Fruit fly (Drosophila melanogaster) whole organism, embryonic: Measurements from ENCODE around the gene baf.
A peak's percentile ranks its signal among the peaks of the same experiment; 100 is the strongest.

Experiments used
- Atf6 ChIP-seq: fragments of 200-800 bp; sonication (Bioruptor generic); IDR thresholded peaks from 2 replicates; pipeline ENCODE4 v1.3.6; 2022; ENCODE audit warnings: missing biosample characterization, missing genetic modification characterization
- B-H2 ChIP-seq: fragments of 200-800 bp; sonication (Bioruptor generic); optimal IDR thresholded peaks from 2 replicates; lab custom pipeline; 2018; ENCODE audit warnings: missing biosample characterization, mild to moderate bottlenecking, missing genetic modification characterization
- Blimp-1 ChIP-seq: fragments of 200-800 bp; sonication (Bioruptor generic); optimal IDR thresholded peaks from 3 replicates; lab custom pipeline; 2018; ENCODE audit warnings: missing biosample characterization, missing genetic modification characterization, mild to moderate bottlenecking, moderate library complexity, missing genetic modification reagents
- CG10462 ChIP-seq: fragments of 200-800 bp; sonication (Bioruptor generic); optimal IDR thresholded peaks from 2 replicates; lab custom pipeline; 2016; ENCODE audit warnings: missing biosample characterization, missing genetic modification characterization
- CG11093 ChIP-seq: fragments of 200-800 bp; sonication (Bioruptor generic); IDR thresholded peaks from 3 replicates; pipeline ENCODE4 v1.3.6; 2022; ENCODE audit warnings: missing biosample characterization, missing genetic modification characterization
- CG11504 ChIP-seq: fragments of 200-800 bp; sonication (Bioruptor generic); optimal IDR thresholded peaks from 3 replicates; lab custom pipeline; 2019; ENCODE audit warnings: missing biosample characterization, mild to moderate bottlenecking, missing genetic modification characterization, moderate library complexity
- CG12155 ChIP-seq: fragments of 200-800 bp; sonication (Bioruptor generic); optimal IDR thresholded peaks from 3 replicates; lab custom pipeline; 2016; ENCODE audit warnings: missing biosample characterization, missing genetic modification characterization
- CG12236 ChIP-seq: fragments of 200-800 bp; sonication (Bioruptor generic); optimal IDR thresholded peaks from 2 replicates; lab custom pipeline; 2016; ENCODE audit warnings: missing biosample characterization, missing genetic modification characterization
- CG13894 ChIP-seq: fragments of 200-800 bp; sonication (Bioruptor generic); optimal IDR thresholded peaks from 3 replicates; lab custom pipeline; 2018; ENCODE audit warnings: missing biosample characterization, mild to moderate bottlenecking, missing genetic modification characterization, moderate library complexity
- CG14014 ChIP-seq: fragments of 200-800 bp; sonication (Bioruptor generic); IDR thresholded peaks from 2 replicates; pipeline ENCODE4 v1.3.6; 2022; ENCODE audit warnings: missing biosample characterization, missing genetic modification characterization
- CG15073 ChIP-seq: fragments of 200-800 bp; sonication (Bioruptor generic); optimal IDR thresholded peaks from 2 replicates; lab custom pipeline; 2016; ENCODE audit warnings: missing biosample characterization, missing genetic modification characterization
- CG1647 ChIP-seq: fragments of 200-800 bp; sonication (Bioruptor generic); optimal IDR thresholded peaks from 3 replicates; lab custom pipeline; 2016; ENCODE audit warnings: missing biosample characterization, missing genetic modification characterization
- CG2120 ChIP-seq: fragments of 200-800 bp; sonication (Bioruptor generic); optimal IDR thresholded peaks from 3 replicates; lab custom pipeline; 2016; ENCODE audit warnings: missing biosample characterization, missing genetic modification characterization
- CG2199 ChIP-seq: fragments of 200-800 bp; sonication (Bioruptor generic); IDR thresholded peaks from 3 replicates; pipeline ENCODE4 v1.3.6; 2022; ENCODE audit warnings: missing biosample characterization, missing genetic modification characterization
- CG3163 ChIP-seq: fragments of 200-800 bp; sonication (Bioruptor generic); optimal IDR thresholded peaks from 3 replicates; lab custom pipeline; 2016; ENCODE audit warnings: missing biosample characterization, missing genetic modification characterization
- CG4424 ChIP-seq: fragments of 200-800 bp; sonication (Bioruptor generic); optimal IDR thresholded peaks from 3 replicates; lab custom pipeline; 2016; ENCODE audit warnings: missing biosample characterization, missing genetic modification characterization
- Dip2 ChIP-seq: fragments of 200-800 bp; sonication (Bioruptor generic); IDR thresholded peaks from 2 replicates; pipeline ENCODE4 v1.3.6; 2022; ENCODE audit warnings: missing biosample characterization, missing genetic modification characterization
- Dref ChIP-seq: fragments of 200-800 bp; sonication (Bioruptor generic); IDR thresholded peaks from 2 replicates; pipeline ENCODE4 v1.3.6; 2022; ENCODE audit warnings: missing biosample characterization, missing genetic modification characterization
- Fer1 ChIP-seq: fragments of 200-800 bp; sonication (Bioruptor generic); optimal IDR thresholded peaks from 2 replicates; lab custom pipeline; 2017; ENCODE audit warnings: missing biosample characterization, mild to moderate bottlenecking, missing genetic modification characterization
- HLHmδ ChIP-seq: fragments of 200-800 bp; sonication (Bioruptor generic); optimal IDR thresholded peaks from 2 replicates; lab custom pipeline; 2018; ENCODE audit warnings: missing biosample characterization, mild to moderate bottlenecking, missing genetic modification characterization, moderate library complexity
- HmgD ChIP-seq: fragments of 200-800 bp; sonication (Bioruptor generic); optimal IDR thresholded peaks from 3 replicates; lab custom pipeline; 2016; ENCODE audit warnings: missing biosample characterization, missing genetic modification characterization
- Hsf ChIP-seq: fragments of 200-800 bp; sonication (Bioruptor generic); optimal IDR thresholded peaks from 3 replicates; lab custom pipeline; 2016; ENCODE audit warnings: missing biosample characterization, missing genetic modification characterization
- NfI ChIP-seq: fragments of 200-800 bp; sonication (Bioruptor generic); optimal IDR thresholded peaks from 3 replicates; lab custom pipeline; 2018; ENCODE audit warnings: missing biosample characterization, mild to moderate bottlenecking, missing genetic modification characterization, moderate library complexity
- Oli ChIP-seq: fragments of 200-800 bp; sonication (Bioruptor generic); optimal IDR thresholded peaks from 2 replicates; lab custom pipeline; 2018; ENCODE audit warnings: missing biosample characterization, mild to moderate bottlenecking, missing genetic modification characterization, moderate library complexity
- Opbp ChIP-seq: fragments of 200-800 bp; sonication (Bioruptor generic); IDR thresholded peaks from 3 replicates; pipeline ENCODE4 v1.3.6; 2022; ENCODE audit warnings: missing biosample characterization, missing genetic modification characterization; ENCODE audit not compliant: partially characterized antibody
- Pdp1 ChIP-seq, 2 experiments: fragments of 200-800 bp; sonication (Bioruptor generic); optimal IDR thresholded peaks; 3 replicates each; lab custom pipeline; 2016; ENCODE audit warnings: missing biosample characterization in 2 of 2, missing genetic modification characterization in 2 of 2, mild to moderate bottlenecking in 1 of 2, moderate library complexity in 1 of 2
- Spps ChIP-seq: fragments of 200-800 bp; sonication (Bioruptor generic); optimal IDR thresholded peaks from 2 replicates; lab custom pipeline; 2018; ENCODE audit warnings: missing biosample characterization, mild to moderate bottlenecking, missing genetic modification characterization
- TFAM ChIP-seq: fragments of 200-800 bp; sonication (Bioruptor generic); optimal IDR thresholded peaks from 2 replicates; lab custom pipeline; 2017; ENCODE audit warnings: missing biosample characterization, missing genetic modification characterization, inconsistent platforms
- abd-A ChIP-seq: fragments of 200-800 bp; sonication (Bioruptor generic); optimal IDR thresholded peaks from 3 replicates; lab custom pipeline; 2019; ENCODE audit warnings: missing biosample characterization, mild to moderate bottlenecking, missing genetic modification characterization, moderate library complexity
- al ChIP-seq: fragments of 200-800 bp; sonication (Bioruptor generic); IDR thresholded peaks from 2 replicates; pipeline ENCODE4 v1.3.6; 2022; ENCODE audit warnings: missing biosample characterization, missing genetic modification characterization
- ash1 ChIP-seq: fragments of 200-800 bp; sonication (Bioruptor generic); optimal IDR thresholded peaks from 2 replicates; lab custom pipeline; 2018; ENCODE audit warnings: missing biosample characterization, mild to moderate bottlenecking, missing genetic modification characterization
- btn ChIP-seq: fragments of 200-800 bp; sonication (Bioruptor generic); optimal IDR thresholded peaks from 2 replicates; lab custom pipeline; 2016; ENCODE audit warnings: missing biosample characterization, missing genetic modification characterization
- cad ChIP-seq: fragments of >200 bp; optimal IDR thresholded peaks from 2 replicates; lab custom pipeline; 2017; ENCODE audit warnings: missing biosample characterization, missing genetic modification characterization
- chinmo ChIP-seq: fragments of 200-800 bp; sonication (Bioruptor generic); IDR thresholded peaks from 4 replicates; pipeline ENCODE4 v1.3.6; 2022; ENCODE audit warnings: missing biosample characterization, missing genetic modification characterization; ENCODE audit not compliant: partially characterized antibody
- chm ChIP-seq: fragments of 200-800 bp; sonication (Bioruptor generic); IDR thresholded peaks from 2 replicates; pipeline ENCODE4 v1.3.6; 2022; ENCODE audit warnings: missing biosample characterization, missing genetic modification characterization
- corto ChIP-seq: fragments of 200-800 bp; sonication (Bioruptor generic); optimal IDR thresholded peaks from 2 replicates; lab custom pipeline; 2016; ENCODE audit warnings: missing biosample characterization, mild to moderate bottlenecking, missing genetic modification characterization, moderate library complexity
- crp ChIP-seq, 2 experiments: fragments of 200-800 bp; sonication (Bioruptor generic); optimal IDR thresholded peaks; 2 replicates in 1 of 2; 3 replicates in 1 of 2; lab custom pipeline; 2017; ENCODE audit warnings: missing biosample characterization in 2 of 2, missing genetic modification characterization in 2 of 2, mild to moderate bottlenecking in 1 of 2, moderate library complexity in 1 of 2
- fd102C ChIP-seq: fragments of 200-800 bp; sonication (Bioruptor generic); optimal IDR thresholded peaks from 2 replicates; lab custom pipeline; 2018; ENCODE audit warnings: missing biosample characterization, mild to moderate bottlenecking, missing genetic modification characterization, moderate library complexity
- fd3F ChIP-seq: fragments of 200-800 bp; sonication (Bioruptor generic); optimal IDR thresholded peaks from 2 replicates; lab custom pipeline; 2018; ENCODE audit warnings: missing biosample characterization, mild to moderate bottlenecking, missing genetic modification characterization, moderate library complexity
- hth ChIP-seq: fragments of >200 bp; optimal IDR thresholded peaks from 2 replicates; lab custom pipeline; 2017; ENCODE audit warnings: inconsistent platforms
- insv ChIP-seq, 2 experiments: fragments of 200-800 bp; sonication (Bioruptor generic); optimal IDR thresholded peaks; 3 replicates each; lab custom pipeline; 2016 to 2018; ENCODE audit warnings: missing biosample characterization in 2 of 2, missing genetic modification characterization in 2 of 2
- kah ChIP-seq: fragments of 200-800 bp; sonication (Bioruptor generic); optimal IDR thresholded peaks from 2 replicates; lab custom pipeline; 2018; ENCODE audit warnings: missing biosample characterization, mild to moderate bottlenecking, missing genetic modification characterization
- lov ChIP-seq, 2 experiments: fragments of 200-800 bp in 1 of 2; fragments of >200 bp in 1 of 2; sonication (Bioruptor generic) in 1 of 2; IDR thresholded peaks in 1 of 2; optimal IDR thresholded peaks in 1 of 2; 2 replicates in 1 of 2; 3 replicates in 1 of 2; pipeline versions ENCODE4 v1.3.6 to Lab custom; 2017 to 2022; ENCODE audit warnings: missing biosample characterization in 1 of 2, missing genetic modification characterization in 1 of 2
- odd ChIP-seq: fragments of 200-800 bp; sonication (Bioruptor generic); optimal IDR thresholded peaks from 2 replicates; lab custom pipeline; 2017; ENCODE audit warnings: missing biosample characterization, mild to moderate bottlenecking, missing genetic modification characterization
- pros ChIP-seq: fragments of 200-800 bp; sonication (Bioruptor generic); optimal IDR thresholded peaks from 3 replicates; lab custom pipeline; 2019; ENCODE audit warnings: missing biosample characterization, mild to moderate bottlenecking, missing genetic modification characterization, moderate library complexity
- pzg ChIP-seq: fragments of 200-800 bp; sonication (Bioruptor generic); optimal IDR thresholded peaks from 3 replicates; lab custom pipeline; 2018; ENCODE audit warnings: missing biosample characterization, mild to moderate bottlenecking, missing genetic modification characterization, moderate library complexity
- so ChIP-seq: fragments of 200-800 bp; sonication (Bioruptor generic); IDR thresholded peaks from 3 replicates; pipeline ENCODE4 v1.3.6; 2022; ENCODE audit warnings: missing biosample characterization, missing genetic modification characterization
- ssp ChIP-seq: fragments of 200-800 bp; sonication (Bioruptor generic); IDR thresholded peaks from 2 replicates; pipeline ENCODE4 v1.3.6; 2022; ENCODE audit warnings: missing biosample characterization, missing genetic modification characterization
- twi ChIP-seq: fragments of 200-800 bp; optimal IDR thresholded peaks from 2 replicates; lab custom pipeline; 2019; ENCODE audit warnings: missing biosample characterization, mild to moderate bottlenecking, missing genetic modification characterization, moderate library complexity
- wdn ChIP-seq: fragments of 200-800 bp; sonication (Bioruptor generic); IDR thresholded peaks from 2 replicates; pipeline ENCODE4 v1.3.6; 2022; ENCODE audit warnings: missing biosample characterization, missing genetic modification characterization

The baf gene

DNA sequence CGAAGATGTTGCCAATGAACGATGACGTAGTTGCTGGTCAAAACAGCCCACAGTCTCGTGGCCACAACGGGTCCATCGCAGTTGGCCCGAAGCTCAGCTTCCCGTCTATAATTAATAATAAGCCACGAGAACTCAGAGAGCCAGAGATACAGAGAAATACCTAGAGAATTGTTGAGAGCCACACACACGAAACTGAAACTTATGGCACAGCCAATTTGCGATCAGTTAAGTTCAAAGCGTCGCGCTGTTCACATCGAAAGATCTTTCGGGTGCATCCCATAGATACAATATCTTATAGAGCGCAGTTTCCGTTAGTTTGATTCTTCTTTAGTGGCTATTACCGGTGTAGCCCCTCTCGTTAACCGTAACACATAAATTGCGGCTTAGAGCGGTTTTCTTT lies 16.7 kb upstream of the baf start (continued):
- TF ChIP-seq CG11093 (GFP tag; lab: Robert Waterston, UW) (no peak), pzg (GFP tag; lab: Kevin White, UChicago) (no peak), insv (GFP tag; optimal IDR thresholded peaks at IDR 0.05; lab: Kevin White, UChicago) (no peak), TFAM (GFP tag; lab: Kevin White, UChicago) (no peak), pros (GFP tag; lab: Kevin White, UChicago) (no peak), hth (lab: Kevin White, UChicago) (no peak), odd (GFP tag; lab: Kevin White, UChicago) (no peak), abd-A (tag; lab: Kevin White, UChicago) (peak; percentile 27), btn (GFP tag; lab: Kevin White, UChicago) (no peak), al (GFP tag; lab: Robert Waterston, UW) (no peak), kah (GFP tag; lab: Kevin White, UChicago) (no peak), twi (no peak), CG1647 (GFP tag; lab: Kevin White, UChicago) (no peak), Blimp-1 (no peak), Oli (no peak), fd3F (GFP tag; lab: Kevin White, UChicago) (no peak), CG12155 (GFP tag; lab: Kevin White, UChicago) (no peak), CG11504 (tag; lab: Kevin White, UChicago) (peak; percentile 12), Pdp1 (GFP tag; optimal IDR thresholded peaks at IDR 0.05; lab: Kevin White, UChicago) (peak in 1 of 2 experiments; percentile 8), Hsf (GFP tag; lab: Kevin White, UChicago) (no peak), ash1 (GFP tag; lab: Kevin White, UChicago) (no peak), CG15073 (GFP tag; lab: Kevin White, UChicago) (no peak), B-H2 (GFP tag; lab: Kevin White, UChicago) (no peak), CG13894 (peak; percentile 38), Fer1 (GFP tag; lab: Kevin White, UChicago) (no peak), Dip2 (GFP tag; lab: Robert Waterston, UW) (no peak), Atf6 (GFP tag; lab: Robert Waterston, UW) (no peak), CG10462 (GFP tag; lab: Kevin White, UChicago) (no peak), ssp (GFP tag; lab: Robert Waterston, UW) (no peak), HmgD (GFP tag; lab: Kevin White, UChicago) (no peak), Spps (tag; lab: Kevin White, UChicago) (no peak), corto (GFP tag; lab: Kevin White, UChicago) (no peak), chm (0 out of 2 replicates have a peak, but pooled peaks have one; percentile 31), Dref (GFP tag; lab: Robert Waterston, UW) (no peak), cad (GFP tag; lab: Kevin White, UChicago) (no peak), fd102C (no peak), HLHmδ (GFP tag; lab: Kevin White, UChicago) (no peak), Opbp (no peak), CG12236 (GFP tag; lab: Kevin White, UChicago) (no peak), CG2199 (GFP tag; lab: Robert Waterston, UW) (0 out of 3 replicates have a peak, but pooled peaks have one; percentile 61), so (GFP tag; lab: Robert Waterston, UW) (no peak), wdn (GFP tag; lab: Robert Waterston, UW) (no peak), lov (optimal IDR thresholded peaks at IDR 0.05; lab: Kevin White, UChicago) (no peak), lov (GFP tag; IDR thresholded peaks at IDR 0.05; lab: Robert Waterston, UW) (no peak), NfI (GFP tag; lab: Kevin White, UChicago) (no peak), crp (GFP tag; optimal IDR thresholded peaks at IDR 0.05; lab: Kevin White, UChicago) (no peak), chinmo (GFP tag; lab: Robert Waterston, UW) (peak; percentile 88; the same call in 3 of the 4 replicates), CG4424 (no peak), CG2120 (GFP tag; lab: Kevin White, UChicago) (no peak), CG3163 (GFP tag; lab: Kevin White, UChicago) (no peak), CG14014 (GFP tag; lab: Robert Waterston, UW) (no peak)
